Fruit fly (Drosophila melanogaster): ENCODE measurements around the gene CG17637.

DNA sequence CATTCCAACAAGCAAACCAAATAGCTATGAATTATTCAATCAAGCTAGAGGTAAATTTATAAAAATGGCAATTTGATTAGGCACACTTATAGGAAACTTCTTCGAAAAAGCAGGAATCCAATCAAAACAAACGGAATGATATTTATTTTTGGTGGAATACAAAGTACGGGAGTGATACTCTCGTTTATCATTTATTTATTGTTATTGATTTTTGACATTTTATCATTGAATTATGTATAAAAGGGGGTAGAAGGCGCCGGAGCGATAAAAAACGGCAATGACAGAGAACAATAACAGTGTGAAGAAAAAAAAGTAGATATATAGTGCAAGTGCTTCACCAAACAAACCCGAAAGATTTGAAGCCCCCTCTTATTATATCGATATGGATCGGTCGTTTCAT, 25.9 kb downstream of the CG17637 start:
- TF ChIP-seq psq (GFP tag; optimal IDR thresholded peaks at IDR 0.05) (no peak), h (GFP tag; optimal IDR thresholded peaks at IDR 0.05) (no peak)

Data from whole organism, wandering third instar larva.